Worm (Caenorhabditis elegans) whole organism, midembryonic: ENCODE data around the gene C31B8.9.

Experiments
- flt-1 ChIP-seq: fragments of 200-800 bp; sonication (Bioruptor generic); IDR thresholded peaks from 2 replicates; pipeline ENCODE4 v1.3.6; 2022; ENCODE audit warnings: missing genetic modification characterization, missing compliant biosample characterization
- med-1 ChIP-seq: sonication (generic microtip); optimal IDR thresholded peaks from 2 replicates; lab custom pipeline; 2017; ENCODE audit warnings: missing genetic modification characterization, mild to moderate bottlenecking, missing compliant biosample characterization, antibody characterized with exemption, missing genetic modification reagents; ENCODE audit not compliant: insufficient read depth
- ref-1 ChIP-seq: fragments of 200-800 bp; sonication (Bioruptor generic); conservative IDR thresholded peaks from 2 replicates; pipeline ENCODE4 v1.3.6; 2022; ENCODE audit warnings: missing genetic modification reagents, missing genetic modification characterization, missing compliant biosample characterization
- ztf-23 ChIP-seq: fragments of 200-800 bp; sonication (Bioruptor generic); IDR thresholded peaks from 2 replicates; pipeline ENCODE4 v1.3.6; 2022; ENCODE audit warnings: missing genetic modification reagents, missing genetic modification characterization, missing compliant biosample characterization

ce11 chrV:2927553-2927952 lies 14.8 kb upstream of the C31B8.9 start, which contains the start of gene C31B8.12:
- TF ChIP-seq flt-1 (no peak), ztf-23 (GFP tag; lab: Robert Waterston, UW) (no peak), ref-1 (no peak), med-1 (GFP tag; lab: Kevin White, UChicago) (no peak)
